Worm (Caenorhabditis elegans): ENCODE results near the gene unc-129.

Gene unc-129

ce11 chrIV:8961109-8961508 lies 44.1 kb downstream of the unc-129 start:
- TF ChIP-seq attf-3 (GFP tag; conservative IDR thresholded peaks at IDR 0.05), result peak; percentile 69

ce11 chrIV:8956189-8956588 lies 49.0 kb downstream of the unc-129 start, which contains the start of gene tpra-1:
tpra-1 (plus strand) TSS chrIV:8956489.
- TF ChIP-seq hrde-1 (tag; optimal IDR thresholded peaks at IDR 0.05; ENCODE audit: borderline replicate concordance), result no peak
- no peak for TF ChIP-seq ztf-25 (GFP tag; IDR thresholded peaks at IDR 0.05)
- no peak for TF ChIP-seq ztf-22 (GFP tag; optimal IDR thresholded peaks at IDR 0.05)
- TF ChIP-seq let-607 (tag; optimal IDR thresholded peaks at IDR 0.05), result no peak
- TF ChIP-seq F39B2.1 (GFP tag; IDR thresholded peaks at IDR 0.05), result no peak
- TF ChIP-seq lag-1 (GFP tag; IDR thresholded peaks at IDR 0.05), result no peak
- TF ChIP-seq rcor-1 (GFP tag; IDR thresholded peaks at IDR 0.05), result no peak

- TF ChIP-seq attf-3 (GFP tag; conservative IDR thresholded peaks at IDR 0.05) (no peak), atf-7 (tag; optimal IDR thresholded peaks at IDR 0.05) (no peak), nfyb-1 (GFP tag; IDR thresholded peaks at IDR 0.05) (no peak), lin-40 (tag; optimal IDR thresholded peaks at IDR 0.05) (peak; percentile 14), cebp-1 (GFP tag; IDR thresholded peaks at IDR 0.05) (no peak), cebp-1 (tag; optimal IDR thresholded peaks at IDR 0.05) (peak; percentile 74)
Observed at ce11 chrIV:8954126-8954525, 51.1 kb downstream of the unc-129 start.

All from whole organism, young adult.